Worm (Caenorhabditis elegans) whole organism, L1 larva: ENCODE measurements around the gene twk-39.

Experiments used
- C04F5.9 ChIP-seq: sonication (generic microtip); optimal IDR thresholded peaks from 2 replicates; lab custom pipeline; 2016; ENCODE audit warnings: missing genetic modification characterization, missing compliant biosample characterization
- C16A3.4 ChIP-seq: fragments of 150-350 bp; optimal IDR thresholded peaks from 2 replicates; lab custom pipeline; 2014; ENCODE audit warnings: missing biosample characterization, missing genetic modification characterization
- aha-1 ChIP-seq: fragments of 150-350 bp; optimal IDR thresholded peaks from 2 replicates; lab custom pipeline; 2014; ENCODE audit warnings: missing biosample characterization, missing genetic modification characterization
- aly-2 ChIP-seq: fragments of 150-350 bp; optimal IDR thresholded peaks from 2 replicates; lab custom pipeline; 2014; ENCODE audit warnings: missing biosample characterization, missing genetic modification characterization
- ama-1 ChIP-seq: fragments of 150-350 bp; optimal IDR thresholded peaks from 2 replicates; lab custom pipeline; 2014
- blmp-1 ChIP-seq: fragments of 150-350 bp; optimal IDR thresholded peaks from 2 replicates; lab custom pipeline; 2014; ENCODE audit warnings: missing biosample characterization, missing genetic modification characterization
- ceh-8 ChIP-seq: fragments of 200-800 bp; sonication (Bioruptor generic); optimal IDR thresholded peaks from 2 replicates; lab custom pipeline; 2018; ENCODE audit warnings: mild to moderate bottlenecking, missing genetic modification characterization, moderate library complexity, missing compliant biosample characterization
- ceh-82 ChIP-seq, 3 experiments: fragments of 150-350 bp in 1 of 3; sonication (generic microtip) in 2 of 3; optimal IDR thresholded peaks; 2 replicates each; lab custom pipeline; 2014 to 2017; ENCODE audit warnings: missing biosample characterization in 3 of 3, missing genetic modification characterization in 3 of 3
- ceh-88 ChIP-seq: fragments of 200-800 bp; sonication (Bioruptor generic); IDR thresholded peaks from 2 replicates; pipeline ENCODE4 v1.3.6; 2022; ENCODE audit warnings: missing genetic modification characterization, missing compliant biosample characterization
- ceh-90 ChIP-seq: sonication (generic microtip); optimal IDR thresholded peaks from 2 replicates; lab custom pipeline; 2016; ENCODE audit warnings: missing genetic modification characterization, missing compliant biosample characterization
- ces-1 ChIP-seq: fragments of 150-350 bp; optimal IDR thresholded peaks from 2 replicates; lab custom pipeline; 2014; ENCODE audit warnings: missing biosample characterization, missing genetic modification reagents, missing genetic modification characterization
- dsc-1 ChIP-seq: sonication (generic microtip); optimal IDR thresholded peaks from 2 replicates; lab custom pipeline; 2016; ENCODE audit warnings: mild to moderate bottlenecking, missing genetic modification characterization, missing compliant biosample characterization
- efl-1 ChIP-seq, 4 experiments: fragments of 150-350 bp; optimal IDR thresholded peaks in 3 of 4; peaks in 1 of 4; 1 replicate in 1 of 4; 2 replicates in 3 of 4; lab custom pipeline; 2014; ENCODE audit warnings: missing biosample characterization in 2 of 4, missing genetic modification characterization in 2 of 4, missing genetic modification reagents in 2 of 4
- egl-13 ChIP-seq: sonication (generic microtip); optimal IDR thresholded peaks from 2 replicates; lab custom pipeline; 2016; ENCODE audit warnings: missing genotype, missing genetic modification reagents, missing genetic modification characterization, missing compliant biosample characterization
- elt-3 ChIP-seq, 6 experiments: fragments of 150-350 bp in 1 of 6; sonication (generic microtip); optimal IDR thresholded peaks; 2 replicates each; lab custom pipeline; 2017 to 2018; ENCODE audit warnings: missing biosample characterization in 6 of 6, missing genetic modification characterization in 6 of 6, inconsistent platforms in 1 of 6
- fkh-10 ChIP-seq: sonication (generic microtip); optimal IDR thresholded peaks from 2 replicates; lab custom pipeline; 2017; ENCODE audit warnings: missing biosample characterization, missing genetic modification reagents, missing genetic modification characterization
- lin-15B ChIP-seq: fragments of 150-350 bp; sonication (generic microtip); optimal IDR thresholded peaks from 3 replicates; lab custom pipeline; 2014; ENCODE audit warnings: missing biosample characterization, missing genetic modification characterization
- lin-35 ChIP-seq, 2 experiments: fragments of 150-350 bp; optimal IDR thresholded peaks; 2 replicates each; lab custom pipeline; 2014; ENCODE audit warnings: missing biosample characterization in 2 of 2, missing genetic modification characterization in 2 of 2, missing genetic modification reagents in 2 of 2
- lin-39 ChIP-seq: fragments of 150-350 bp; optimal IDR thresholded peaks from 2 replicates; lab custom pipeline; 2014; ENCODE audit warnings: missing biosample characterization, missing genetic modification reagents, missing genetic modification characterization
- mef-2 ChIP-seq: fragments of 150-350 bp; optimal IDR thresholded peaks from 2 replicates; lab custom pipeline; 2014; ENCODE audit warnings: missing biosample characterization, missing genetic modification characterization
- mep-1 ChIP-seq: fragments of 150-350 bp; optimal IDR thresholded peaks from 2 replicates; lab custom pipeline; 2014; ENCODE audit warnings: missing biosample characterization, missing genetic modification characterization
- nhr-11 ChIP-seq: fragments of 150-350 bp; optimal IDR thresholded peaks from 2 replicates; lab custom pipeline; 2014; ENCODE audit warnings: missing biosample characterization, missing genetic modification characterization
- nhr-12 ChIP-seq: sonication (generic microtip); optimal IDR thresholded peaks from 2 replicates; lab custom pipeline; 2017; ENCODE audit warnings: missing biosample characterization, missing genetic modification characterization
- nhr-19 ChIP-seq: fragments of 200-800 bp; sonication (Bioruptor generic); conservative IDR thresholded peaks from 2 replicates; pipeline ENCODE4 v1.3.6; 2022; ENCODE audit warnings: missing genetic modification characterization, missing compliant biosample characterization
- nhr-47 ChIP-seq: sonication (generic microtip); optimal IDR thresholded peaks from 2 replicates; lab custom pipeline; 2016; ENCODE audit warnings: mild to moderate bottlenecking, missing genetic modification characterization, moderate library complexity, missing compliant biosample characterization
- nhr-76 ChIP-seq: sonication (generic microtip); optimal IDR thresholded peaks from 2 replicates; lab custom pipeline; 2017; ENCODE audit warnings: missing biosample characterization, missing genetic modification characterization
- nhr-84 ChIP-seq: sonication (generic microtip); optimal IDR thresholded peaks from 2 replicates; lab custom pipeline; 2017; ENCODE audit warnings: missing biosample characterization, missing genetic modification characterization
- nhr-90 ChIP-seq: sonication (generic microtip); optimal IDR thresholded peaks from 2 replicates; lab custom pipeline; 2016; ENCODE audit warnings: mild to moderate bottlenecking, missing genetic modification characterization, missing compliant biosample characterization; ENCODE audit not compliant: poor library complexity
- rnt-1 ChIP-seq: sonication (generic microtip); optimal IDR thresholded peaks from 2 replicates; lab custom pipeline; 2016; ENCODE audit warnings: mild to moderate bottlenecking, missing genetic modification characterization, moderate library complexity, missing compliant biosample characterization
- skn-1 ChIP-seq: fragments of 150-350 bp; optimal IDR thresholded peaks from 2 replicates; lab custom pipeline; 2014; ENCODE audit warnings: missing biosample characterization, missing genetic modification characterization
- snpc-4 ChIP-seq: fragments of 150-350 bp; optimal IDR thresholded peaks from 2 replicates; lab custom pipeline; 2014; ENCODE audit warnings: missing biosample characterization, missing genetic modification characterization
- snu-23 ChIP-seq: sonication (generic microtip); optimal IDR thresholded peaks from 2 replicates; lab custom pipeline; 2016; ENCODE audit warnings: missing genetic modification characterization, missing compliant biosample characterization
- sox-4 ChIP-seq: sonication (generic microtip); optimal IDR thresholded peaks from 2 replicates; lab custom pipeline; 2016; ENCODE audit warnings: missing genetic modification characterization, missing compliant biosample characterization
- sptf-1 ChIP-seq: fragments of 150-350 bp; optimal IDR thresholded peaks from 2 replicates; lab custom pipeline; 2014; ENCODE audit warnings: missing biosample characterization, missing genetic modification characterization
- sup-37 ChIP-seq: fragments of 200-800 bp; sonication (Bioruptor generic); optimal IDR thresholded peaks from 2 replicates; lab custom pipeline; 2018; ENCODE audit warnings: mild to moderate bottlenecking, missing genetic modification characterization, missing compliant biosample characterization
- swsn-7 ChIP-seq: sonication (generic microtip); optimal IDR thresholded peaks from 2 replicates; lab custom pipeline; 2016; ENCODE audit warnings: missing genetic modification characterization, missing compliant biosample characterization
- unc-130 ChIP-seq: fragments of 150-350 bp; optimal IDR thresholded peaks from 2 replicates; lab custom pipeline; 2017; ENCODE audit warnings: missing biosample characterization, missing genetic modification characterization, inconsistent platforms
- unc-62 ChIP-seq: fragments of 150-350 bp; optimal IDR thresholded peaks from 2 replicates; lab custom pipeline; 2014; ENCODE audit warnings: missing biosample characterization, missing genetic modification reagents, missing genetic modification characterization
- zag-1 ChIP-seq: fragments of 150-350 bp; optimal IDR thresholded peaks from 2 replicates; lab custom pipeline; 2014; ENCODE audit warnings: missing biosample characterization, missing genetic modification characterization
- zip-4 ChIP-seq: fragments of 200-800 bp; sonication (Bioruptor generic); optimal IDR thresholded peaks from 2 replicates; lab custom pipeline; 2018; ENCODE audit warnings: mild to moderate bottlenecking, missing genetic modification characterization, moderate library complexity, missing compliant biosample characterization
- ztf-11 ChIP-seq, 2 experiments: sonication (generic microtip); optimal IDR thresholded peaks; 2 replicates each; lab custom pipeline; 2016 to 2017; ENCODE audit warnings: missing genetic modification characterization in 2 of 2, missing biosample characterization in 1 of 2, missing compliant biosample characterization in 1 of 2

The twk-39 gene

ce11 chrIII:11774508-11775000 is 21.0 kb upstream of the twk-39 start, which contains the start of gene immp-1 (continued):
- TF ChIP-seq egl-13 (tag; lab: Kevin White, UChicago): no peak
- peak; percentile 58 for TF ChIP-seq unc-130
- TF ChIP-seq ceh-88 (GFP tag; lab: Robert Waterston, UW): 0 out of 2 replicates have a peak, but pooled peaks have one; percentile 21
- TF ChIP-seq snpc-4: no peak
- TF ChIP-seq lin-35 (GFP tag; optimal IDR thresholded peaks at IDR 0.05; lab: Kevin White, UChicago): peak; percentile 61 to 69
- TF ChIP-seq blmp-1 (tag; lab: Kevin White, UChicago): peak; percentile 98
- TF ChIP-seq ceh-82 (tag; optimal IDR thresholded peaks at IDR 0.05; lab: Kevin White, UChicago): peak; percentile 21 to 55 (median 53)
- TF ChIP-seq fkh-10 (GFP tag; lab: Kevin White, UChicago): no peak
- peak; percentile 14 for TF ChIP-seq C16A3.4 (tag; lab: Kevin White, UChicago)
- no peak for TF ChIP-seq skn-1 (tag; lab: Kevin White, UChicago)
- no peak for TF ChIP-seq C04F5.9
- TF ChIP-seq nhr-12 (tag; lab: Kevin White, UChicago): no peak

- TF ChIP-seq nhr-19 (no peak), ceh-88 (GFP tag; lab: Robert Waterston, UW) (no peak), C04F5.9 (no peak), unc-62 (no peak), mep-1 (tag; lab: Kevin White, UChicago) (no peak), nhr-84 (tag; lab: Kevin White, UChicago) (no peak), ama-1 (lab: Kevin White, UChicago) (no peak), rnt-1 (tag; lab: Kevin White, UChicago) (no peak), sox-4 (tag; lab: Kevin White, UChicago) (no peak), unc-130 (no peak), aha-1 (no peak), sup-37 (GFP tag; lab: Kevin White, UChicago) (no peak), swsn-7 (tag; lab: Kevin White, UChicago) (no peak), efl-1 (optimal IDR thresholded peaks at IDR 0.05; lab: Kevin White, UChicago) (no peak), efl-1 (GFP tag; optimal IDR thresholded peaks at IDR 0.05 in 1 of 2; lab: Kevin White, UChicago) (no peak), elt-3 (tag; optimal IDR thresholded peaks at IDR 0.05; lab: Kevin White, UChicago) (no peak), nhr-90 (tag; lab: Kevin White, UChicago) (no peak)
Measured at ce11 chrIII:11777321-11777720, 18.2 kb upstream of the twk-39 start, which contains the start of gene mdt-21. mdt-21 (plus strand) TSS chrIII:11777621.

- TF ChIP-seq lin-35 (GFP tag; optimal IDR thresholded peaks at IDR 0.05; lab: Kevin White, UChicago): no peak
- no peak for TF ChIP-seq nhr-11
- TF ChIP-seq nhr-76 (tag; lab: Kevin White, UChicago): no peak
- TF ChIP-seq efl-1 (optimal IDR thresholded peaks at IDR 0.05; lab: Kevin White, UChicago): no peak
- TF ChIP-seq efl-1 (GFP tag; optimal IDR thresholded peaks at IDR 0.05 in 1 of 2; lab: Kevin White, UChicago): peak in 1 of 2 experiments; percentile 73
- TF ChIP-seq swsn-7 (tag; lab: Kevin White, UChicago): no peak
- no peak for TF ChIP-seq lin-39
- TF ChIP-seq ceh-90 (tag; lab: Kevin White, UChicago): no peak
Measured at ce11 chrIII:11780183-11780664, 15.3 kb upstream of the twk-39 start, which contains the start of gene C24H11.5. C24H11.5 (plus strand) TSS chrIII:11780233.

- TF ChIP-seq snpc-4 (no peak), ztf-11 (tag; optimal IDR thresholded peaks at IDR 0.05; lab: Kevin White, UChicago) (no peak), aly-2 (tag; lab: Kevin White, UChicago) (no peak), zip-4 (no peak), ceh-8 (GFP tag; lab: Kevin White, UChicago) (no peak), ces-1 (no peak), lin-15B (tag; lab: Kevin White, UChicago) (no peak), snu-23 (GFP tag; lab: Kevin White, UChicago) (no peak), nhr-12 (tag; lab: Kevin White, UChicago) (no peak), zag-1 (no peak), nhr-47 (no peak), dsc-1 (tag; lab: Kevin White, UChicago) (no peak), sptf-1 (no peak), mef-2 (tag; lab: Kevin White, UChicago) (no peak)
Measured at ce11 chrIII:11781800-11782199, 13.7 kb upstream of the twk-39 start, which contains the start of gene srd-74. srd-74 (plus strand) TSS chrIII:11782100.
